Worm (Caenorhabditis elegans): ENCODE data around the gene F47D12.3.
A peak's percentile ranks its signal among the peaks of the same experiment; 100 is the strongest.

F47D12.3 gene

DNA sequence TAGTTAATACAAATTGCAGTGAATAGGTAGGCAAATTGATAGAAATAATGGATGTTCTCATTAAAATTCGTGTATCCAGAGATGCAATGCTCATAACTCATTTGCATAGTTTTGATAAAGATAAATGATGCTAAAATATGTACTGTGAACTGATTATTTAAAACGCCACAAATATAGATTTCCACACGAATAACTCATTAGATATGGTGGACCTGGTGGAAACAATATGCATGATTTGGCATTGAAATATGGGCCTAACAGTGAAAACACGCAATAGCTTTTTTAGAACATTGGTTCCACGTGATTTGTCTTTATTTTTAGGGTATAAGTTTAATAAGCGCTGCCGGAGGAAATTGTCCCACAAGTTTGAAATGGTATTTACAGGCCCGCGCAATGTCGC, 28.0 kb upstream of the F47D12.3 start, which contains the start of gene srg-3:
Gene srg-3, minus strand, starts transcription at position 101 of the 400 bp plus-strand sequence.
- no peak for TF ChIP-seq gei-8 (GFP tag; optimal IDR thresholded peaks at IDR 0.05)
- peak; percentile 33 for TF ChIP-seq aha-1 (tag)
- peak in 1 of 2 experiments; percentile 47 for TF ChIP-seq unc-62 (GFP tag; optimal IDR thresholded peaks at IDR 0.05 in 1 of 2)
- TF ChIP-seq unc-62 (tag; optimal IDR thresholded peaks at IDR 0.05): no peak

DNA sequence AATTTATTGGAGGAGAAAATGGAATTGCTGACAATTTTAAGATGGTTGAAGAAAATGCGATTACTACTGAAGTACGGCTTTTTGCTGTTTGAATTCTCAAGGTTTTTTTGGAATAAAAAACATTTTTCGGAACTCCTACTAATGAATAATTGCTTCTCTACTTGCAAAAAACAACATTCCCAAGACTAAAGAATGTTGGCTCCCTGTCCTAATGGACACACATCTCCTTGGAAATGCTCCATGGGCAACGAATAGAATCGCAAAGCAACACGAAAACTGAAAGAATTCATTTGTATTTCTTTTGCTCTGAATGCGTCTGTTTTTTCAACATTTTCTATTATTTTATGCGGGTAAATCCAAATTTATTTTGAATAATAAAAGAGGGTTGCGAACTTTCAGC, 25.4 kb upstream of the F47D12.3 start, which contains the start of gene C18F10.2:
Gene C18F10.2, plus strand, starts transcription at position 301 of the 400 bp plus-strand sequence.
- no peak for TF ChIP-seq Y105C5A.15 (GFP tag; IDR thresholded peaks at IDR 0.05)
- TF ChIP-seq zip-11 (GFP tag; IDR thresholded peaks at IDR 0.05): no peak
- TF ChIP-seq madf-9 (GFP tag; conservative IDR thresholded peaks at IDR 0.05): no peak
- no peak for TF ChIP-seq arid-1 (GFP tag; conservative IDR thresholded peaks at IDR 0.05)
- no peak for TF ChIP-seq skn-1 (tag; optimal IDR thresholded peaks at IDR 0.05)
- no peak for TF ChIP-seq dmd-6 (GFP tag; IDR thresholded peaks at IDR 0.05)
- no peak for TF ChIP-seq dpl-1 (GFP tag; optimal IDR thresholded peaks at IDR 0.05)
- no peak for TF ChIP-seq lir-3 (tag; optimal IDR thresholded peaks at IDR 0.05)
- no peak for TF ChIP-seq saeg-2 (GFP tag; IDR thresholded peaks at IDR 0.05)
- no peak for TF ChIP-seq ceh-82 (tag; optimal IDR thresholded peaks at IDR 0.05)
- no peak for TF ChIP-seq daf-8 (GFP tag; IDR thresholded peaks at IDR 0.05)
- TF ChIP-seq ceh-62 (tag; optimal IDR thresholded peaks at IDR 0.05): no peak
- TF ChIP-seq daf-12 (tag; optimal IDR thresholded peaks at IDR 0.05): no peak
- TF ChIP-seq lin-1 (GFP tag; IDR thresholded peaks at IDR 0.05): no peak
- no peak for TF ChIP-seq gei-8 (GFP tag; optimal IDR thresholded peaks at IDR 0.05)
- TF ChIP-seq D1046.2 (GFP tag; IDR thresholded peaks at IDR 0.05): no peak
- TF ChIP-seq mdl-1 (tag; optimal IDR thresholded peaks at IDR 0.05): no peak
- TF ChIP-seq vab-7 (GFP tag; IDR thresholded peaks at IDR 0.05): no peak

DNA sequence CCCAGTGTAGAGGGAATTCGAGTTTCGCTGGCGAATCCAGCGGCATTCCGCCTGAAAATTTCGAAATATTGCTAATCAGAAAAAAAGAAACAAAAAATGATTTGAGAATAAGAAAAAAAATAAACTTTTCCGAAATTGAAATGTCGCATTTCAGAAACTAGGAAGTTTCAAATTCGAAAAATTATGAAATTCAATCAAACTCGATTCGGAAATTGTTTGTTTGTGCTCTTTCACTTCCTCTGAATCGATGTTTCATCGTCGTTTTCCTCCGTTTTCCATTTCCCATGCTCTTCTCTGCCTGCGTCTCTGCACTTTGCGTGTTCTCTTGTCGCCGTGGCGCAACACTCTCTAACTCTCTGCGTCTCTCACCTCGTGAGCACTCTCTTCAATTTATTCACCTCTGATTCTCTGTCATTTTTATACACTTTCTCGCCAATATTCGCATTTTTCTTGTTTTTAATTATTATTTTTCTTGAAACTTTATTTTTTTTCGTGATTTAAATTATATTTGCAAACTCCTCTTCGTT, 19.9 kb upstream of the F47D12.3 start, which contains the start of gene C18F10.7:
Gene C18F10.7, minus strand, starts transcription at position 51 of the 527 bp plus-strand sequence.
- TF ChIP-seq aha-1 (tag) (peak; percentile 94), T20F7.1 (GFP tag; optimal IDR thresholded peaks at IDR 0.05) (no peak), lin-15B (tag; optimal IDR thresholded peaks at IDR 0.05) (no peak), arid-1 (GFP tag; conservative IDR thresholded peaks at IDR 0.05) (peak; percentile 53; the same call in 1 of the 2 replicates), spr-1 (tag; optimal IDR thresholded peaks at IDR 0.05) (peak; percentile 13), php-3 (GFP tag; IDR thresholded peaks at IDR 0.05) (0 out of 2 replicates have a peak, but pooled peaks have one; percentile 31), nhr-28 (tag; optimal IDR thresholded peaks at IDR 0.05) (peak; percentile 25), unc-62 (GFP tag; optimal IDR thresholded peaks at IDR 0.05 in 1 of 2) (peak in 1 of 2 experiments; percentile 70), unc-62 (tag; optimal IDR thresholded peaks at IDR 0.05) (no peak), skn-1 (tag; optimal IDR thresholded peaks at IDR 0.05) (no peak), rbr-2 (tag; optimal IDR thresholded peaks at IDR 0.05) (peak; percentile 34), lin-29 (GFP tag; IDR thresholded peaks at IDR 0.05) (no peak), R02D3.7 (tag; optimal IDR thresholded peaks at IDR 0.05) (no peak), dmd-6 (GFP tag; IDR thresholded peaks at IDR 0.05) (peak; percentile 18; the same call in 1 of the 2 replicates), pha-4 (GFP tag; IDR thresholded peaks at IDR 0.05) (no peak), pha-4 (tag; optimal IDR thresholded peaks at IDR 0.05) (peak; percentile 60), hlh-11 (tag; optimal IDR thresholded peaks at IDR 0.05) (peak; percentile 69), lsy-2 (tag; optimal IDR thresholded peaks at IDR 0.05) (peak in 1 of 2 experiments; percentile 45), dpl-1 (GFP tag; optimal IDR thresholded peaks at IDR 0.05) (peak; percentile 42), hlh-30 (tag; optimal IDR thresholded peaks at IDR 0.05; ENCODE audit: insufficient read depth) (peak; percentile 95), nhr-102 (tag; optimal IDR thresholded peaks at IDR 0.05) (peak; percentile 1), hmg-1.1 (GFP tag; IDR thresholded peaks at IDR 0.05) (peak; percentile 69), nhr-6 (tag; optimal IDR thresholded peaks at IDR 0.05) (peak; percentile 21), Y48G9A.11 (GFP tag; IDR thresholded peaks at IDR 0.05) (peak; percentile 53), mdl-1 (tag; optimal IDR thresholded peaks at IDR 0.05) (peak; percentile 84 to 94), mdt-29 (GFP tag; IDR thresholded peaks at IDR 0.05) (no peak), fkh-10 (GFP tag; optimal IDR thresholded peaks at IDR 0.05) (peak; percentile 9), mes-2 (tag; optimal IDR thresholded peaks at IDR 0.05; ENCODE audit: poor library complexity, severe bottlenecking) (peak; percentile 49), ceh-20 (GFP tag; IDR thresholded peaks at IDR 0.05) (no peak), unc-130 (GFP tag; optimal IDR thresholded peaks at IDR 0.05) (peak; percentile 61), F49E8.2 (tag; optimal IDR thresholded peaks at IDR 0.05; ENCODE audit: borderline replicate concordance) (peak; percentile 8), mep-1 (tag; optimal IDR thresholded peaks at IDR 0.05) (no peak)

Measured in whole organism, L4 larva.